Worm (Caenorhabditis elegans) whole organism, L2 larva: ENCODE measurements around the gene F41B5.1.

Source experiments
- C34F6.9 ChIP-seq: fragments of 150-350 bp; optimal IDR thresholded peaks from 2 replicates; lab custom pipeline; 2014; ENCODE audit warnings: missing biosample characterization, missing genetic modification characterization
- F13H6.1 ChIP-seq: sonication (generic microtip); optimal IDR thresholded peaks from 2 replicates; lab custom pipeline; 2016; ENCODE audit warnings: missing genetic modification characterization, missing compliant biosample characterization
- Y55F3AM.14 ChIP-seq: fragments of 200-800 bp; sonication (Bioruptor generic); optimal IDR thresholded peaks from 2 replicates; lab custom pipeline; 2018; ENCODE audit warnings: mild to moderate bottlenecking, missing genetic modification characterization, missing compliant biosample characterization
- ZK546.5 ChIP-seq: sonication (generic microtip); optimal IDR thresholded peaks from 2 replicates; lab custom pipeline; 2017; ENCODE audit warnings: missing biosample characterization, missing genetic modification characterization
- aly-2 ChIP-seq: fragments of 150-350 bp; optimal IDR thresholded peaks from 2 replicates; lab custom pipeline; 2014; ENCODE audit warnings: missing biosample characterization, missing genetic modification characterization
- blmp-1 ChIP-seq: sonication (generic microtip); optimal IDR thresholded peaks from 2 replicates; lab custom pipeline; 2017; ENCODE audit warnings: missing genetic modification characterization, mild to moderate bottlenecking, missing compliant biosample characterization, antibody characterized with exemption, moderate library complexity; ENCODE audit not compliant: insufficient read depth
- crh-2 ChIP-seq: sonication (generic microtip); optimal IDR thresholded peaks from 2 replicates; lab custom pipeline; 2017; ENCODE audit warnings: missing biosample characterization, missing genetic modification characterization
- dmd-4 ChIP-seq: sonication (generic microtip); optimal IDR thresholded peaks from 2 replicates; lab custom pipeline; 2017; ENCODE audit warnings: missing biosample characterization, missing genetic modification characterization
- egl-27 ChIP-seq: sonication (generic microtip); optimal IDR thresholded peaks from 3 replicates; lab custom pipeline; 2017; ENCODE audit warnings: missing biosample characterization, missing genetic modification reagents, missing genetic modification characterization
- elt-1 ChIP-seq: fragments of 150-350 bp; optimal IDR thresholded peaks from 2 replicates; lab custom pipeline; 2014; ENCODE audit warnings: missing biosample characterization, missing genetic modification characterization
- elt-3 ChIP-seq: sonication (generic microtip); optimal IDR thresholded peaks from 2 replicates; lab custom pipeline; 2017; ENCODE audit warnings: missing biosample characterization, missing genetic modification characterization
- fos-1 ChIP-seq: fragments of 150-350 bp; optimal IDR thresholded peaks from 2 replicates; lab custom pipeline; 2014; ENCODE audit warnings: missing biosample characterization, missing genetic modification characterization
- gmeb-1 ChIP-seq: fragments of 150-350 bp; optimal IDR thresholded peaks from 2 replicates; lab custom pipeline; 2014; ENCODE audit warnings: missing biosample characterization, missing genetic modification characterization
- lin-11 ChIP-seq: fragments of 150-350 bp; sonication (generic microtip); optimal IDR thresholded peaks from 2 replicates; lab custom pipeline; 2014; ENCODE audit warnings: missing biosample characterization, missing genetic modification characterization, inconsistent platforms, mixed read lengths
- lin-13 ChIP-seq: fragments of 150-350 bp; optimal IDR thresholded peaks from 2 replicates; lab custom pipeline; 2014; ENCODE audit warnings: missing biosample characterization, missing genetic modification reagents, missing genetic modification characterization
- lin-39 ChIP-seq: fragments of 150-350 bp; optimal IDR thresholded peaks from 2 replicates; lab custom pipeline; 2014; ENCODE audit warnings: missing biosample characterization, missing genetic modification reagents, missing genetic modification characterization
- lsy-2 ChIP-seq, 2 experiments: fragments of 150-350 bp in 1 of 2; sonication (generic microtip) in 1 of 2; optimal IDR thresholded peaks; 2 replicates each; lab custom pipeline; 2014 to 2017; ENCODE audit warnings: missing biosample characterization in 2 of 2, missing genetic modification characterization in 2 of 2
- mab-5 ChIP-seq: fragments of 150-350 bp; optimal IDR thresholded peaks from 2 replicates; lab custom pipeline; 2014; ENCODE audit warnings: missing biosample characterization, missing genetic modification characterization
- mdl-1 ChIP-seq, 2 experiments: fragments of 150-350 bp in 1 of 2; sonication (generic microtip) in 1 of 2; optimal IDR thresholded peaks; 2 replicates each; lab custom pipeline; 2017; ENCODE audit warnings: missing biosample characterization in 2 of 2, missing genetic modification characterization in 2 of 2
- nhr-10 ChIP-seq: sonication (generic microtip); optimal IDR thresholded peaks from 2 replicates; lab custom pipeline; 2017; ENCODE audit warnings: missing biosample characterization, missing genetic modification characterization
- nhr-129 ChIP-seq: fragments of 150-350 bp; optimal IDR thresholded peaks from 2 replicates; lab custom pipeline; 2014; ENCODE audit warnings: missing biosample characterization, missing genetic modification characterization
- nhr-21 ChIP-seq: fragments of 150-350 bp; optimal IDR thresholded peaks from 2 replicates; lab custom pipeline; 2014; ENCODE audit warnings: missing biosample characterization, missing genetic modification characterization
- nhr-23 ChIP-seq: fragments of 150-350 bp; optimal IDR thresholded peaks from 2 replicates; lab custom pipeline; 2014; ENCODE audit warnings: missing biosample characterization, missing genetic modification reagents, missing genetic modification characterization
- nhr-237 ChIP-seq: fragments of 150-350 bp; optimal IDR thresholded peaks from 2 replicates; lab custom pipeline; 2014; ENCODE audit warnings: missing biosample characterization, missing genetic modification characterization
- nhr-6 ChIP-seq: fragments of 150-350 bp; optimal IDR thresholded peaks from 2 replicates; lab custom pipeline; 2014; ENCODE audit warnings: missing biosample characterization, missing genetic modification characterization
- peb-1 ChIP-seq: fragments of 150-350 bp; optimal IDR thresholded peaks from 2 replicates; lab custom pipeline; 2014; ENCODE audit warnings: missing biosample characterization, missing genetic modification characterization
- skn-1 ChIP-seq: sonication (generic microtip); optimal IDR thresholded peaks from 2 replicates; lab custom pipeline; 2017; ENCODE audit warnings: missing biosample characterization, missing genetic modification characterization
- sma-3 ChIP-seq: sonication (generic microtip); optimal IDR thresholded peaks from 2 replicates; lab custom pipeline; 2016; ENCODE audit warnings: missing genetic modification reagents, missing genetic modification characterization, missing compliant biosample characterization
- sma-9 ChIP-seq, 2 experiments: fragments of 150-350 bp in 1 of 2; sonication (generic microtip) in 1 of 2; optimal IDR thresholded peaks; 2 replicates each; lab custom pipeline; 2014 to 2016; ENCODE audit warnings: missing genetic modification characterization in 2 of 2, mild to moderate bottlenecking in 1 of 2, missing biosample characterization in 1 of 2, missing compliant biosample characterization in 1 of 2, missing genetic modification reagents in 1 of 2, moderate library complexity in 1 of 2
- unc-39 ChIP-seq: fragments of 150-350 bp; optimal IDR thresholded peaks from 2 replicates; lab custom pipeline; 2014; ENCODE audit warnings: missing biosample characterization, missing genetic modification characterization
- unc-55 ChIP-seq: fragments of 150-350 bp; sonication (generic microtip); optimal IDR thresholded peaks from 3 replicates; lab custom pipeline; 2014; ENCODE audit warnings: missing biosample characterization, missing genetic modification reagents, missing genetic modification characterization
- unc-62 ChIP-seq: fragments of 150-350 bp; optimal IDR thresholded peaks from 2 replicates; lab custom pipeline; 2014; ENCODE audit warnings: missing biosample characterization, missing genetic modification reagents, missing genetic modification characterization
- zag-1 ChIP-seq: fragments of 150-350 bp; optimal IDR thresholded peaks from 2 replicates; lab custom pipeline; 2014; ENCODE audit warnings: missing biosample characterization, missing genetic modification characterization
- ztf-1 ChIP-seq: fragments of 200-800 bp; sonication (Bioruptor generic); conservative IDR thresholded peaks from 2 replicates; pipeline ENCODE4 v1.3.6; 2022; ENCODE audit warnings: missing genetic modification characterization, missing compliant biosample characterization

The F41B5.1 gene

ce11 chrV:2230912-2231311 lies 24.4 kb upstream of the F41B5.1 start, which contains the start of gene nhr-134:
nhr-134 (plus strand) TSS chrV:2231223.
- TF ChIP-seq nhr-21 (no peak), unc-39 (no peak), unc-62 (GFP tag; lab: Kevin White, UChicago) (no peak), skn-1 (tag; lab: Kevin White, UChicago) (no peak), lin-39 (tag; lab: Kevin White, UChicago) (no peak), elt-3 (no peak), nhr-6 (no peak), lsy-2 (tag; optimal IDR thresholded peaks at IDR 0.05; lab: Kevin White, UChicago) (no peak), F13H6.1 (tag; lab: Kevin White, UChicago) (no peak), lin-13 (no peak), crh-2 (tag; lab: Kevin White, UChicago) (peak; percentile 38), fos-1 (tag; lab: Kevin White, UChicago) (peak; percentile 4), nhr-10 (tag; lab: Kevin White, UChicago) (no peak), C34F6.9 (tag; lab: Kevin White, UChicago) (peak; percentile 34), zag-1 (no peak), unc-55 (GFP tag; lab: Kevin White, UChicago) (no peak), sma-3 (GFP tag; lab: Kevin White, UChicago) (no peak)

ce11 chrV:2233177-2233576 lies 22.2 kb upstream of the F41B5.1 start, which contains the start of gene nhr-96:
nhr-96 (plus strand) TSS chrV:2233477.
- TF ChIP-seq nhr-237, result no peak

- TF ChIP-seq nhr-129 (peak; percentile 7), gmeb-1 (tag; lab: Kevin White, UChicago) (peak; percentile 3), egl-27 (no peak), C34F6.9 (tag; lab: Kevin White, UChicago) (peak; percentile 28), unc-55 (GFP tag; lab: Kevin White, UChicago) (peak; percentile 34), sma-9 (GFP tag; optimal IDR thresholded peaks at IDR 0.05; lab: Kevin White, UChicago) (peak; percentile 32), sma-9 (tag; optimal IDR thresholded peaks at IDR 0.05; lab: Kevin White, UChicago) (no peak), mdl-1 (tag; optimal IDR thresholded peaks at IDR 0.05; lab: Kevin White, UChicago) (no peak), lin-11 (tag; lab: Kevin White, UChicago) (no peak), mab-5 (no peak), fos-1 (tag; lab: Kevin White, UChicago) (peak; percentile 31)
These were observed 19.5 kb upstream of the F41B5.1 start, which contains the start of gene cyp-33C4 for ce11 chrV:2235848-2236247. cyp-33C4 (plus strand) TSS chrV:2236140.

- TF ChIP-seq gmeb-1 (tag; lab: Kevin White, UChicago) (peak; percentile 16), dmd-4 (no peak)
These were observed 17.3 kb upstream of the F41B5.1 start for ce11 chrV:2238012-2238411.

ce11 chrV:2242630-2243029 lies 12.7 kb upstream of the F41B5.1 start, which contains the start of gene cyp-33C3:
cyp-33C3 (plus strand) TSS chrV:2242778.
- no peak for TF ChIP-seq peb-1
- no peak for TF ChIP-seq dmd-4
- no peak for TF ChIP-seq crh-2 (tag; lab: Kevin White, UChicago)
- TF ChIP-seq nhr-23 (tag; lab: Kevin White, UChicago), result no peak
- no peak for TF ChIP-seq unc-39
- no peak for TF ChIP-seq C34F6.9 (tag; lab: Kevin White, UChicago)
- TF ChIP-seq lin-39 (tag; lab: Kevin White, UChicago), result no peak
- no peak for TF ChIP-seq Y55F3AM.14
- no peak for TF ChIP-seq zag-1
- no peak for TF ChIP-seq nhr-21
- TF ChIP-seq fos-1 (tag; lab: Kevin White, UChicago), result no peak
- no peak for TF ChIP-seq F13H6.1 (tag; lab: Kevin White, UChicago)
- TF ChIP-seq nhr-6, result no peak
- TF ChIP-seq elt-1, result no peak
- TF ChIP-seq ztf-1 (GFP tag; lab: Robert Waterston, UW), result no peak

ce11 chrV:2244751-2245150 lies 10.6 kb upstream of the F41B5.1 start, which contains the start of gene cyp-33C5:
cyp-33C5 (plus strand) TSS chrV:2245004.
- TF ChIP-seq sma-3 (GFP tag; lab: Kevin White, UChicago) (peak; percentile 5), nhr-129 (peak; percentile 26), blmp-1 (tag; lab: Kevin White, UChicago) (no peak), elt-3 (no peak), unc-55 (GFP tag; lab: Kevin White, UChicago) (peak; percentile 2), gmeb-1 (tag; lab: Kevin White, UChicago) (peak; percentile 28), aly-2 (tag; lab: Kevin White, UChicago) (no peak), unc-39 (no peak), crh-2 (tag; lab: Kevin White, UChicago) (no peak), ZK546.5 (tag; lab: Kevin White, UChicago) (no peak), fos-1 (tag; lab: Kevin White, UChicago) (peak; percentile 44), sma-9 (GFP tag; optimal IDR thresholded peaks at IDR 0.05; lab: Kevin White, UChicago) (peak; percentile 74), sma-9 (tag; optimal IDR thresholded peaks at IDR 0.05; lab: Kevin White, UChicago) (no peak)
- TF ChIP-seq, all 48 proteins: peak for 6
